Fruit fly (Drosophila melanogaster) whole organism, embryonic: ENCODE measurements around the gene CCAP-R.

ENCODE experiments used
- Aef1 ChIP-seq: fragments of 200-800 bp; sonication (Bioruptor generic); IDR thresholded peaks from 3 replicates; pipeline ENCODE4 v1.3.6; 2022; ENCODE audit warnings: missing biosample characterization, missing genetic modification characterization
- C15 ChIP-seq: fragments of 200-800 bp; sonication (Bioruptor generic); IDR thresholded peaks from 3 replicates; pipeline ENCODE4 v1.3.6; 2022; ENCODE audit warnings: missing biosample characterization, missing genetic modification characterization
- CG10366 ChIP-seq: fragments of 200-800 bp; sonication (Bioruptor generic); IDR thresholded peaks from 2 replicates; pipeline ENCODE4 v1.3.6; 2022; ENCODE audit warnings: missing biosample characterization, missing genetic modification characterization
- CG10431 ChIP-seq: fragments of 200-800 bp; sonication (Bioruptor generic); optimal IDR thresholded peaks from 3 replicates; lab custom pipeline; 2018; ENCODE audit warnings: missing biosample characterization, mild to moderate bottlenecking, missing genetic modification characterization
- CG10654 ChIP-seq: fragments of 200-800 bp; sonication (Bioruptor generic); optimal IDR thresholded peaks from 2 replicates; lab custom pipeline; 2016; ENCODE audit warnings: missing biosample characterization, missing genetic modification characterization
- CG11504 ChIP-seq: fragments of 200-800 bp; sonication (Bioruptor generic); optimal IDR thresholded peaks from 3 replicates; lab custom pipeline; 2019; ENCODE audit warnings: missing biosample characterization, mild to moderate bottlenecking, missing genetic modification characterization, moderate library complexity
- CG12219 ChIP-seq: fragments of 200-800 bp; sonication (Bioruptor generic); optimal IDR thresholded peaks from 3 replicates; lab custom pipeline; 2018; ENCODE audit warnings: missing biosample characterization, mild to moderate bottlenecking, missing genetic modification characterization
- CG17186 ChIP-seq: fragments of 200-800 bp; sonication (Bioruptor generic); optimal IDR thresholded peaks from 3 replicates; lab custom pipeline; 2017; ENCODE audit warnings: missing biosample characterization, missing genetic modification reagents, missing genetic modification characterization
- CG17612 ChIP-seq: fragments of 200-800 bp; sonication (Bioruptor generic); IDR thresholded peaks from 2 replicates; pipeline ENCODE4 v1.3.6; 2022; ENCODE audit warnings: missing biosample characterization, missing genetic modification characterization
- CG2678 ChIP-seq: fragments of 200-800 bp; sonication (Bioruptor generic); optimal IDR thresholded peaks from 3 replicates; lab custom pipeline; 2019; ENCODE audit warnings: missing biosample characterization, mild to moderate bottlenecking, missing genetic modification characterization, moderate library complexity
- CG2889 ChIP-seq: fragments of 200-800 bp; sonication (Bioruptor generic); IDR thresholded peaks from 3 replicates; pipeline ENCODE4 v1.3.6; 2022; ENCODE audit warnings: missing biosample characterization, missing genetic modification characterization
- CG30431 ChIP-seq: fragments of 200-800 bp; sonication (Bioruptor generic); optimal IDR thresholded peaks from 2 replicates; lab custom pipeline; 2017; ENCODE audit warnings: missing biosample characterization, missing genetic modification characterization
- CG31365 ChIP-seq: fragments of 200-800 bp; sonication (Bioruptor generic); optimal IDR thresholded peaks from 2 replicates; lab custom pipeline; 2018; ENCODE audit warnings: missing biosample characterization, mild to moderate bottlenecking, missing genetic modification characterization
- CG33557 ChIP-seq: fragments of 200-800 bp; sonication (Bioruptor generic); optimal IDR thresholded peaks from 2 replicates; lab custom pipeline; 2019; ENCODE audit warnings: missing biosample characterization, mild to moderate bottlenecking, missing genetic modification characterization, moderate library complexity
- CG4707 ChIP-seq: fragments of 200-800 bp; sonication (Bioruptor generic); optimal IDR thresholded peaks from 2 replicates; lab custom pipeline; 2018; ENCODE audit warnings: missing biosample characterization, mild to moderate bottlenecking, missing genetic modification characterization, moderate library complexity
- CG4730 ChIP-seq: fragments of 200-800 bp; sonication (Bioruptor generic); IDR thresholded peaks from 2 replicates; pipeline ENCODE4 v1.3.6; 2022; ENCODE audit warnings: missing biosample characterization, missing genetic modification characterization
- CG7556 ChIP-seq: fragments of 200-800 bp; sonication (Bioruptor generic); optimal IDR thresholded peaks from 2 replicates; lab custom pipeline; 2017; ENCODE audit warnings: missing biosample characterization, mild to moderate bottlenecking, missing genetic modification characterization
- CG8290 ChIP-seq, 3 experiments: fragments of 200-800 bp; sonication (Bioruptor generic); optimal IDR thresholded peaks; 2 replicates each; lab custom pipeline; 2016 to 2019; ENCODE audit warnings: missing biosample characterization in 3 of 3, missing genetic modification characterization in 3 of 3, mild to moderate bottlenecking in 2 of 3, moderate library complexity in 1 of 3
- CG8944 ChIP-seq: fragments of 200-800 bp; sonication (Bioruptor generic); optimal IDR thresholded peaks from 3 replicates; lab custom pipeline; 2016; ENCODE audit warnings: missing biosample characterization, missing genetic modification characterization
- CG9215 ChIP-seq: fragments of 200-800 bp; sonication (Bioruptor generic); IDR thresholded peaks from 2 replicates; pipeline ENCODE4 v1.3.6; 2022; ENCODE audit warnings: missing biosample characterization, missing genetic modification characterization
- Ets97D ChIP-seq: fragments of 200-800 bp; sonication (Bioruptor generic); optimal IDR thresholded peaks from 3 replicates; lab custom pipeline; 2016; ENCODE audit warnings: missing biosample characterization, missing genetic modification characterization
- HmgZ ChIP-seq: fragments of 200-800 bp; sonication (Bioruptor generic); optimal IDR thresholded peaks from 2 replicates; lab custom pipeline; 2018; ENCODE audit warnings: missing biosample characterization, mild to moderate bottlenecking, missing genetic modification characterization
- Hr3 ChIP-seq: fragments of 200-800 bp; sonication (Bioruptor generic); optimal IDR thresholded peaks from 3 replicates; lab custom pipeline; 2016; ENCODE audit warnings: missing biosample characterization, missing genetic modification characterization
- NC2α ChIP-seq: fragments of 200-800 bp; sonication (Bioruptor generic); optimal IDR thresholded peaks from 2 replicates; lab custom pipeline; 2016; ENCODE audit warnings: missing biosample characterization, missing genetic modification characterization
- Neu2 ChIP-seq: fragments of 200-800 bp; sonication (Bioruptor generic); optimal IDR thresholded peaks from 3 replicates; lab custom pipeline; 2016; ENCODE audit warnings: missing biosample characterization, missing genetic modification characterization, borderline replicate concordance
- Rx ChIP-seq: fragments of 200-800 bp; sonication (Bioruptor generic); IDR thresholded peaks from 2 replicates; pipeline ENCODE4 v1.3.6; 2022; ENCODE audit warnings: missing biosample characterization, missing genetic modification characterization
- Sox102F ChIP-seq: fragments of 200-800 bp; sonication (Bioruptor generic); optimal IDR thresholded peaks from 2 replicates; lab custom pipeline; 2018; ENCODE audit warnings: missing biosample characterization, mild to moderate bottlenecking, missing genetic modification characterization, moderate library complexity
- amos ChIP-seq: fragments of 200-800 bp; sonication (Bioruptor generic); IDR thresholded peaks from 2 replicates; pipeline ENCODE4 v1.3.6; 2022; ENCODE audit warnings: missing biosample characterization, missing genetic modification characterization; ENCODE audit not compliant: partially characterized antibody
- ato ChIP-seq: fragments of 200-800 bp; sonication (Bioruptor generic); IDR thresholded peaks from 2 replicates; pipeline ENCODE4 v1.3.6; 2022; ENCODE audit warnings: missing biosample characterization, missing genetic modification characterization; ENCODE audit not compliant: partially characterized antibody
- bcd ChIP-seq: fragments of 200-800 bp; sonication (Bioruptor generic); optimal IDR thresholded peaks from 2 replicates; lab custom pipeline; 2017; ENCODE audit warnings: missing biosample characterization, mild to moderate bottlenecking, missing genetic modification characterization
- bsh ChIP-seq, 2 experiments: fragments of 200-800 bp; sonication (Bioruptor generic); optimal IDR thresholded peaks; 2 replicates each; lab custom pipeline; 2017 to 2018; ENCODE audit warnings: mild to moderate bottlenecking in 2 of 2, missing biosample characterization in 2 of 2, missing genetic modification characterization in 2 of 2, moderate library complexity in 1 of 2
- btn ChIP-seq: fragments of 200-800 bp; sonication (Bioruptor generic); optimal IDR thresholded peaks from 2 replicates; lab custom pipeline; 2016; ENCODE audit warnings: missing biosample characterization, missing genetic modification characterization
- corto ChIP-seq: fragments of 200-800 bp; sonication (Bioruptor generic); optimal IDR thresholded peaks from 2 replicates; lab custom pipeline; 2016; ENCODE audit warnings: missing biosample characterization, mild to moderate bottlenecking, missing genetic modification characterization, moderate library complexity
- danr ChIP-seq: fragments of 200-800 bp; sonication (Bioruptor generic); IDR thresholded peaks from 2 replicates; pipeline ENCODE4 v1.3.6; 2022; ENCODE audit warnings: missing biosample characterization, missing genetic modification characterization
- dm ChIP-seq: fragments of 200-800 bp; sonication (Bioruptor generic); optimal IDR thresholded peaks from 3 replicates; lab custom pipeline; 2016; ENCODE audit warnings: missing biosample characterization, missing genetic modification characterization
- dmrt99B ChIP-seq: fragments of 200-800 bp; sonication (Bioruptor generic); optimal IDR thresholded peaks from 2 replicates; lab custom pipeline; 2018; ENCODE audit warnings: missing biosample characterization, mild to moderate bottlenecking, missing genetic modification characterization, moderate library complexity
- emc ChIP-seq: fragments of 200-800 bp; sonication (Bioruptor generic); optimal IDR thresholded peaks from 2 replicates; lab custom pipeline; 2016; ENCODE audit warnings: missing biosample characterization, missing genetic modification characterization
- fd102C ChIP-seq: fragments of 200-800 bp; sonication (Bioruptor generic); optimal IDR thresholded peaks from 2 replicates; lab custom pipeline; 2018; ENCODE audit warnings: missing biosample characterization, mild to moderate bottlenecking, missing genetic modification characterization, moderate library complexity
- kni ChIP-seq: fragments of 200-800 bp; sonication (Bioruptor generic); optimal IDR thresholded peaks from 3 replicates; lab custom pipeline; 2017; ENCODE audit warnings: mild to moderate bottlenecking, missing biosample characterization, missing genetic modification reagents, missing genetic modification characterization
- maf-S ChIP-seq: fragments of 200-800 bp; sonication (Bioruptor generic); optimal IDR thresholded peaks from 2 replicates; lab custom pipeline; 2016; ENCODE audit warnings: missing biosample characterization, missing genetic modification characterization
- mam ChIP-seq: fragments of 200-800 bp; sonication (Bioruptor generic); optimal IDR thresholded peaks from 3 replicates; lab custom pipeline; 2016; ENCODE audit warnings: missing biosample characterization, missing genetic modification characterization
- oc ChIP-seq: fragments of 200-800 bp; sonication (Bioruptor generic); optimal IDR thresholded peaks from 2 replicates; lab custom pipeline; 2018; ENCODE audit warnings: missing biosample characterization, mild to moderate bottlenecking, missing genetic modification characterization, moderate library complexity
- pros ChIP-seq: fragments of 200-800 bp; sonication (Bioruptor generic); optimal IDR thresholded peaks from 3 replicates; lab custom pipeline; 2019; ENCODE audit warnings: missing biosample characterization, mild to moderate bottlenecking, missing genetic modification characterization, moderate library complexity
- ro ChIP-seq: fragments of 200-800 bp; sonication (Bioruptor generic); IDR thresholded peaks from 2 replicates; pipeline ENCODE4 v1.3.6; 2022; ENCODE audit warnings: missing biosample characterization, missing genetic modification characterization
- shn ChIP-seq: fragments of 200-800 bp; sonication (Bioruptor generic); optimal IDR thresholded peaks from 3 replicates; lab custom pipeline; 2016; ENCODE audit warnings: missing biosample characterization, missing genetic modification characterization
- sim ChIP-seq: fragments of 200-800 bp; sonication (Bioruptor generic); IDR thresholded peaks from 2 replicates; pipeline ENCODE4 v1.3.6; 2022; ENCODE audit warnings: missing biosample characterization, missing genetic modification characterization
- stwl ChIP-seq: fragments of 200-800 bp; sonication (Bioruptor generic); optimal IDR thresholded peaks from 3 replicates; lab custom pipeline; 2018; ENCODE audit warnings: missing biosample characterization, mild to moderate bottlenecking, missing genetic modification characterization, moderate library complexity
- tin ChIP-seq: fragments of 200-800 bp; sonication (Bioruptor generic); optimal IDR thresholded peaks from 3 replicates; lab custom pipeline; 2016; ENCODE audit warnings: missing biosample characterization, missing genetic modification characterization

Gene CCAP-R

dm6 chr3R:25996197-25997005 is 40.3 kb upstream of the CCAP-R start, which contains the start of gene CG43116 (continued):
- TF ChIP-seq NC2α (GFP tag; lab: Kevin White, UChicago) (peak; percentile 66), amos (GFP tag; lab: Robert Waterston, UW) (no peak), ato (no peak), Sox102F (GFP tag; lab: Kevin White, UChicago) (peak; percentile 90), CG8944 (GFP tag; lab: Kevin White, UChicago) (peak; percentile 66), CG2678 (no peak), mam (GFP tag; lab: Kevin White, UChicago) (no peak), CG30431 (peak; percentile 89), HmgZ (peak; percentile 35), CG17612 (GFP tag; lab: Robert Waterston, UW) (no peak), Rx (GFP tag; lab: Robert Waterston, UW) (peak; percentile 72), shn (GFP tag; lab: Kevin White, UChicago) (peak; percentile 29), emc (GFP tag; lab: Kevin White, UChicago) (no peak), fd102C (GFP tag; lab: Kevin White, UChicago) (peak; percentile 95), bsh (GFP tag; optimal IDR thresholded peaks at IDR 0.05; lab: Kevin White, UChicago) (peak; percentile 85 to 97), ro (GFP tag; lab: Robert Waterston, UW) (peak; percentile 80), C15 (GFP tag; lab: Robert Waterston, UW) (no peak), dmrt99B (tag; lab: Kevin White, UChicago) (no peak), kni (GFP tag; lab: Kevin White, UChicago) (peak; percentile 91), CG10366 (peak; percentile 52; the same call in 1 of the 2 replicates), CG11504 (tag; lab: Kevin White, UChicago) (no peak), CG33557 (GFP tag; lab: Kevin White, UChicago) (peak; percentile 97), stwl (tag; lab: Kevin White, UChicago) (peak; percentile 80), Hr3 (GFP tag; lab: Kevin White, UChicago) (peak; percentile 91), CG4730 (GFP tag; lab: Robert Waterston, UW) (peak; percentile 70; the same call in 1 of the 2 replicates), dm (peak; percentile 51), Ets97D (GFP tag; lab: Kevin White, UChicago) (peak; percentile 23), CG2889 (peak; percentile 24; the same call in 1 of the 3 replicates), CG9215 (peak; percentile 65), oc (tag; lab: Kevin White, UChicago) (peak; percentile 91), corto (GFP tag; lab: Kevin White, UChicago) (peak; percentile 84), danr (GFP tag; lab: Robert Waterston, UW) (peak; percentile 73), bcd (no peak), CG10431 (GFP tag; lab: Kevin White, UChicago) (no peak), Neu2 (GFP tag; lab: Kevin White, UChicago) (peak; percentile 8), btn (GFP tag; lab: Kevin White, UChicago) (peak; percentile 52), CG17186 (GFP tag; lab: Kevin White, UChicago) (peak; percentile 63), pros (GFP tag; lab: Kevin White, UChicago) (peak; percentile 79), CG7556 (peak; percentile 83), maf-S (GFP tag; lab: Kevin White, UChicago) (peak; percentile 40), CG4707 (GFP tag; lab: Kevin White, UChicago) (peak; percentile 49), sim (peak; percentile 85), CG8290 (GFP tag; optimal IDR thresholded peaks at IDR 0.05; lab: Kevin White, UChicago) (peak; percentile 93), CG8290 (tag; optimal IDR thresholded peaks at IDR 0.05; lab: Kevin White, UChicago) (peak in 1 of 2 experiments; percentile 82), Aef1 (GFP tag; lab: Robert Waterston, UW) (no peak), tin (GFP tag; lab: Kevin White, UChicago) (peak; percentile 92), CG10654 (GFP tag; lab: Kevin White, UChicago) (peak; percentile 74), CG12219 (GFP tag; lab: Kevin White, UChicago) (peak; percentile 81), CG31365 (tag; lab: Kevin White, UChicago) (no peak)
